ENCODE assay signal across 1 fruit fly cellular context in genomic region chrX:5336722-5337121, dm6.
TF ChIP-seq lines count a peak whose summit lies in the region.

No protein-coding gene starts in this region.

TF ChIP-seq in whole organism, embryonic, 481 proteins besides CTCF, POLR2A, EP300 and RAD21 (continued from another document and continues in another):
- TF ChIP-seq ssp (GFP tag; IDR thresholded peaks at IDR 0.05; lab: Robert Waterston, UW): no peak
- no peak for TF ChIP-seq CG9797 (GFP tag; optimal IDR thresholded peaks at IDR 0.05; lab: Kevin White, UChicago)
- TF ChIP-seq Sox100B (GFP tag; optimal IDR thresholded peaks at IDR 0.05; lab: Kevin White, UChicago): peak; percentile 63
- TF ChIP-seq Hand (GFP tag; optimal IDR thresholded peaks at IDR 0.05; lab: Kevin White, UChicago): peak; percentile 71
- TF ChIP-seq ATbp (GFP tag; optimal IDR thresholded peaks at IDR 0.05; lab: Kevin White, UChicago): peak; percentile 37
- TF ChIP-seq CG6175 (GFP tag; IDR thresholded peaks at IDR 0.05; lab: Robert Waterston, UW): no peak
- TF ChIP-seq CG17802 (tag; optimal IDR thresholded peaks at IDR 0.05; lab: Kevin White, UChicago): no peak
- TF ChIP-seq CG10654 (GFP tag; optimal IDR thresholded peaks at IDR 0.05; lab: Kevin White, UChicago): no peak
- TF ChIP-seq Deaf1 (tag; optimal IDR thresholded peaks at IDR 0.05; lab: Kevin White, UChicago): no peak
- TF ChIP-seq Abd-B (GFP tag; optimal IDR thresholded peaks at IDR 0.05; lab: Kevin White, UChicago): peak; percentile 27
- no peak for TF ChIP-seq Sry-δ (GFP tag; optimal IDR thresholded peaks at IDR 0.05; lab: Kevin White, UChicago)
- no peak for TF ChIP-seq CG5953 (GFP tag; IDR thresholded peaks at IDR 0.05; lab: Robert Waterston, UW)
- TF ChIP-seq D19B (GFP tag; optimal IDR thresholded peaks at IDR 0.05; lab: Kevin White, UChicago): peak; percentile 34
- TF ChIP-seq az2 (GFP tag; optimal IDR thresholded peaks at IDR 0.05; lab: Kevin White, UChicago): no peak
- no peak; the same call in 2 of the 3 replicates for TF ChIP-seq croc (GFP tag; conservative IDR thresholded peaks at IDR 0.05; lab: Robert Waterston, UW)
- TF ChIP-seq CG6765 (GFP tag; optimal IDR thresholded peaks at IDR 0.05; lab: Kevin White, UChicago): peak; percentile 13
- no peak for TF ChIP-seq fd64A (GFP tag; optimal IDR thresholded peaks at IDR 0.05; lab: Kevin White, UChicago)
- no peak for TF ChIP-seq chm (GFP tag; IDR thresholded peaks at IDR 0.05; lab: Robert Waterston, UW)
- no peak for TF ChIP-seq CG10431 (GFP tag; optimal IDR thresholded peaks at IDR 0.05; lab: Kevin White, UChicago)
- TF ChIP-seq CG12071 (GFP tag; optimal IDR thresholded peaks at IDR 0.05; lab: Kevin White, UChicago): peak; percentile 34
- no peak for TF ChIP-seq Dip2 (GFP tag; IDR thresholded peaks at IDR 0.05; lab: Robert Waterston, UW)
- peak; percentile 35 for TF ChIP-seq zfh2 (GFP tag; optimal IDR thresholded peaks at IDR 0.05; lab: Kevin White, UChicago)
- peak; percentile 67 for TF ChIP-seq Hmr (GFP tag; optimal IDR thresholded peaks at IDR 0.05; lab: Kevin White, UChicago)
- no peak for TF ChIP-seq unc-4 (GFP tag; IDR thresholded peaks at IDR 0.05; lab: Robert Waterston, UW; ENCODE audit: partially characterized antibody)
- TF ChIP-seq CG1529 (GFP tag; optimal IDR thresholded peaks at IDR 0.05; lab: Kevin White, UChicago): no peak
- no peak for TF ChIP-seq Six4 (GFP tag; optimal IDR thresholded peaks at IDR 0.05; lab: Kevin White, UChicago)
- TF ChIP-seq CG11504 (tag; optimal IDR thresholded peaks at IDR 0.05; lab: Kevin White, UChicago): peak; percentile 71
- TF ChIP-seq CG1233 (GFP tag; optimal IDR thresholded peaks at IDR 0.05; lab: Kevin White, UChicago): peak; percentile 40
- peak; percentile 1 for TF ChIP-seq CG12299 (tag; optimal IDR thresholded peaks at IDR 0.05; lab: Kevin White, UChicago)
- TF ChIP-seq esg (GFP tag; conservative IDR thresholded peaks at IDR 0.05; lab: Robert Waterston, UW): no peak; the same call in 1 of the 2 replicates
- peak; percentile 61 for TF ChIP-seq dmrt99B (tag; optimal IDR thresholded peaks at IDR 0.05; lab: Kevin White, UChicago)
- TF ChIP-seq CG13296 (GFP tag; optimal IDR thresholded peaks at IDR 0.05; lab: Kevin White, UChicago): peak; percentile 44
- no peak for TF ChIP-seq CG7928 (GFP tag; optimal IDR thresholded peaks at IDR 0.05; lab: Kevin White, UChicago)
- peak; percentile 9 for TF ChIP-seq Usf (GFP tag; optimal IDR thresholded peaks at IDR 0.05; lab: Kevin White, UChicago)
- peak; percentile 60 for TF ChIP-seq PHDP (tag; optimal IDR thresholded peaks at IDR 0.05; lab: Kevin White, UChicago)
- TF ChIP-seq CG2120 (GFP tag; optimal IDR thresholded peaks at IDR 0.05; lab: Kevin White, UChicago): peak; percentile 70
- TF ChIP-seq lab (GFP tag; optimal IDR thresholded peaks at IDR 0.05; lab: Kevin White, UChicago): peak; percentile 70
- no peak for TF ChIP-seq twi (tag; optimal IDR thresholded peaks at IDR 0.05; lab: Kevin White, UChicago)
- peak; percentile 54; the same call in 2 of the 3 replicates for TF ChIP-seq CG17361 (GFP tag; IDR thresholded peaks at IDR 0.05; lab: Robert Waterston, UW)
- TF ChIP-seq CG10147 (GFP tag; optimal IDR thresholded peaks at IDR 0.05; lab: Kevin White, UChicago): peak; percentile 50
- no peak for TF ChIP-seq CG13287 (GFP tag; IDR thresholded peaks at IDR 0.05; lab: Robert Waterston, UW; ENCODE audit: partially characterized antibody)
- no peak for TF ChIP-seq eve (GFP tag; optimal IDR thresholded peaks at IDR 0.05; lab: Kevin White, UChicago)
- peak; percentile 59 for TF ChIP-seq CG9817 (tag; optimal IDR thresholded peaks at IDR 0.05; lab: Kevin White, UChicago)
- TF ChIP-seq CoRest (tag; optimal IDR thresholded peaks at IDR 0.05; lab: Kevin White, UChicago): peak; percentile 49
- no peak for TF ChIP-seq corto (GFP tag; optimal IDR thresholded peaks at IDR 0.05; lab: Kevin White, UChicago)
- TF ChIP-seq CG18619 (GFP tag; optimal IDR thresholded peaks at IDR 0.05; lab: Kevin White, UChicago): peak; percentile 26
- TF ChIP-seq Rx (GFP tag; IDR thresholded peaks at IDR 0.05; lab: Robert Waterston, UW): no peak
- peak; percentile 5 for TF ChIP-seq Blimp-1 (GFP tag; optimal IDR thresholded peaks at IDR 0.05; lab: Kevin White, UChicago)
- peak; percentile 50; the same call in 1 of the 2 replicates for TF ChIP-seq Drgx (GFP tag; IDR thresholded peaks at IDR 0.05; lab: Robert Waterston, UW)
- peak; percentile 2 for TF ChIP-seq Hsf (GFP tag; optimal IDR thresholded peaks at IDR 0.05; lab: Kevin White, UChicago)
- peak; percentile 61 for TF ChIP-seq CG7556 (GFP tag; optimal IDR thresholded peaks at IDR 0.05; lab: Kevin White, UChicago)
- TF ChIP-seq CG13775 (GFP tag; optimal IDR thresholded peaks at IDR 0.05; lab: Kevin White, UChicago): no peak
- TF ChIP-seq CG31441 (GFP tag; IDR thresholded peaks at IDR 0.05; lab: Robert Waterston, UW): peak; percentile 48; the same call in 1 of the 2 replicates
- peak; percentile 19 for TF ChIP-seq CG18262 (tag; optimal IDR thresholded peaks at IDR 0.05; lab: Kevin White, UChicago)
- TF ChIP-seq prd (optimal IDR thresholded peaks at IDR 0.05; lab: Kevin White, UChicago): no peak
- peak; percentile 33; the same call in 1 of the 3 replicates for TF ChIP-seq prd (GFP tag; IDR thresholded peaks at IDR 0.05; lab: Robert Waterston, UW)
- peak; percentile 74 for TF ChIP-seq Fer1 (GFP tag; optimal IDR thresholded peaks at IDR 0.05; lab: Kevin White, UChicago)
- TF ChIP-seq ewg (GFP tag; optimal IDR thresholded peaks at IDR 0.05; lab: Kevin White, UChicago): peak; percentile 13
- TF ChIP-seq Antp (GFP tag; optimal IDR thresholded peaks at IDR 0.05; lab: Kevin White, UChicago): no peak
- peak; percentile 67 for TF ChIP-seq gem (tag; optimal IDR thresholded peaks at IDR 0.05; lab: Kevin White, UChicago)
- TF ChIP-seq HLH3B (GFP tag; IDR thresholded peaks at IDR 0.05; lab: Robert Waterston, UW): 0 out of 2 replicates have a peak, but pooled peaks have one; percentile 38
- TF ChIP-seq Sox102F (GFP tag; optimal IDR thresholded peaks at IDR 0.05; lab: Kevin White, UChicago): peak; percentile 63
- TF ChIP-seq CG14667 (GFP tag; IDR thresholded peaks at IDR 0.05; lab: Robert Waterston, UW): no peak
- TF ChIP-seq CG12219 (GFP tag; optimal IDR thresholded peaks at IDR 0.05; lab: Kevin White, UChicago): peak; percentile 22
- TF ChIP-seq MTF-1 (GFP tag; optimal IDR thresholded peaks at IDR 0.05; lab: Kevin White, UChicago; ENCODE audit: borderline replicate concordance): no peak
- TF ChIP-seq zen (tag; optimal IDR thresholded peaks at IDR 0.05; lab: Kevin White, UChicago): no peak
- TF ChIP-seq Fer3 (tag; optimal IDR thresholded peaks at IDR 0.05; lab: Kevin White, UChicago): peak; percentile 56
- TF ChIP-seq CG18599 (GFP tag; optimal IDR thresholded peaks at IDR 0.05; lab: Kevin White, UChicago): peak; percentile 76
- peak; percentile 22; the same call in 1 of the 2 replicates for TF ChIP-seq Ptx1 (GFP tag; IDR thresholded peaks at IDR 0.05; lab: Robert Waterston, UW)
- TF ChIP-seq CG7839 (tag; optimal IDR thresholded peaks at IDR 0.05; lab: Kevin White, UChicago): peak; percentile 55
- TF ChIP-seq CG4820 (GFP tag; optimal IDR thresholded peaks at IDR 0.05; lab: Kevin White, UChicago): no peak
- peak; percentile 62 for TF ChIP-seq dysf (GFP tag; IDR thresholded peaks at IDR 0.05; lab: Robert Waterston, UW)
- peak; percentile 32 for TF ChIP-seq BtbVII (GFP tag; optimal IDR thresholded peaks at IDR 0.05; lab: Kevin White, UChicago)
- peak; percentile 43 for TF ChIP-seq phol (tag; optimal IDR thresholded peaks at IDR 0.05; lab: Kevin White, UChicago)
- TF ChIP-seq Hr51 (GFP tag; optimal IDR thresholded peaks at IDR 0.05; lab: Kevin White, UChicago): peak in 1 of 2 experiments; percentile 64
- peak; percentile 56 for TF ChIP-seq cwo (GFP tag; optimal IDR thresholded peaks at IDR 0.05; lab: Kevin White, UChicago)
- peak; percentile 17 for TF ChIP-seq CG5180 (GFP tag; optimal IDR thresholded peaks at IDR 0.05; lab: Kevin White, UChicago)
- TF ChIP-seq CG10209 (GFP tag; optimal IDR thresholded peaks at IDR 0.05; lab: Kevin White, UChicago): peak; percentile 34
- TF ChIP-seq CG2712 (tag; optimal IDR thresholded peaks at IDR 0.05; lab: Kevin White, UChicago): peak; percentile 20
- no peak for TF ChIP-seq CG8281 (tag; optimal IDR thresholded peaks at IDR 0.05; lab: Kevin White, UChicago)
- no peak for TF ChIP-seq CG11695 (GFP tag; IDR thresholded peaks at IDR 0.05; lab: Robert Waterston, UW)
- TF ChIP-seq Xrp1 (GFP tag; IDR thresholded peaks at IDR 0.05; lab: Robert Waterston, UW): no peak
- TF ChIP-seq slbo (GFP tag; IDR thresholded peaks at IDR 0.05; lab: Robert Waterston, UW): peak; percentile 51
- TF ChIP-seq CG3281 (GFP tag; optimal IDR thresholded peaks at IDR 0.05; lab: Kevin White, UChicago): peak; percentile 76
- no peak for TF ChIP-seq Trl (optimal IDR thresholded peaks at IDR 0.05; lab: Kevin White, UChicago)
- no peak for TF ChIP-seq Trl (GFP tag; optimal IDR thresholded peaks at IDR 0.05; lab: Kevin White, UChicago)
- TF ChIP-seq sna (GFP tag; IDR thresholded peaks at IDR 0.05; lab: Robert Waterston, UW; ENCODE audit: partially characterized antibody): no peak
- no peak for TF ChIP-seq grn (GFP tag; optimal IDR thresholded peaks at IDR 0.05; lab: Kevin White, UChicago)
- no peak for TF ChIP-seq CG11093 (GFP tag; IDR thresholded peaks at IDR 0.05; lab: Robert Waterston, UW)
- no peak for TF ChIP-seq ato (GFP tag; IDR thresholded peaks at IDR 0.05; lab: Robert Waterston, UW; ENCODE audit: partially characterized antibody)
- TF ChIP-seq CG6654 (GFP tag; optimal IDR thresholded peaks at IDR 0.05; lab: Kevin White, UChicago): no peak
- peak; percentile 64 for TF ChIP-seq grau (tag; optimal IDR thresholded peaks at IDR 0.05; lab: Kevin White, UChicago)
- TF ChIP-seq CG16813 (GFP tag; IDR thresholded peaks at IDR 0.05; lab: Robert Waterston, UW; ENCODE audit: partially characterized antibody): no peak
- no peak for TF ChIP-seq hbn (GFP tag; IDR thresholded peaks at IDR 0.05; lab: Robert Waterston, UW; ENCODE audit: partially characterized antibody)
- peak; percentile 52; the same call in 1 of the 2 replicates for TF ChIP-seq Rfx (GFP tag; IDR thresholded peaks at IDR 0.05; lab: Robert Waterston, UW)
- peak; percentile 12 for TF ChIP-seq CrebB (tag; optimal IDR thresholded peaks at IDR 0.05; lab: Kevin White, UChicago)
- peak; percentile 52 for TF ChIP-seq CG13424 (tag; optimal IDR thresholded peaks at IDR 0.05; lab: Kevin White, UChicago)
- 0 out of 2 replicates have a peak, but pooled peaks have one; percentile 23 for TF ChIP-seq CG3847 (GFP tag; IDR thresholded peaks at IDR 0.05; lab: Robert Waterston, UW)
- no peak for TF ChIP-seq zen2 (GFP tag; IDR thresholded peaks at IDR 0.05; lab: Robert Waterston, UW; ENCODE audit: partially characterized antibody)
- TF ChIP-seq CG32532 (GFP tag; IDR thresholded peaks at IDR 0.05; lab: Robert Waterston, UW): peak; percentile 32; the same call in 1 of the 2 replicates
- peak; percentile 27 for TF ChIP-seq B-H2 (GFP tag; optimal IDR thresholded peaks at IDR 0.05; lab: Kevin White, UChicago)
- peak; percentile 26; the same call in 1 of the 2 replicates for TF ChIP-seq E2f2 (GFP tag; IDR thresholded peaks at IDR 0.05; lab: Robert Waterston, UW)
- TF ChIP-seq CG2678 (tag; optimal IDR thresholded peaks at IDR 0.05; lab: Kevin White, UChicago): peak; percentile 79
- peak; percentile 63 for TF ChIP-seq CG17359 (tag; optimal IDR thresholded peaks at IDR 0.05; lab: Kevin White, UChicago)
- peak; percentile 12 for TF ChIP-seq CG18476 (GFP tag; optimal IDR thresholded peaks at IDR 0.05; lab: Kevin White, UChicago)
- TF ChIP-seq Dbx (GFP tag; IDR thresholded peaks at IDR 0.05; lab: Robert Waterston, UW): no peak
- TF ChIP-seq schlank (tag; optimal IDR thresholded peaks at IDR 0.05; lab: Kevin White, UChicago): peak; percentile 37
- no peak for TF ChIP-seq stwl (tag; optimal IDR thresholded peaks at IDR 0.05; lab: Kevin White, UChicago)
- TF ChIP-seq Dek (tag; optimal IDR thresholded peaks at IDR 0.05; lab: Kevin White, UChicago): peak; percentile 59
- TF ChIP-seq lilli (GFP tag; optimal IDR thresholded peaks at IDR 0.05; lab: Kevin White, UChicago): peak; percentile 7
- TF ChIP-seq btn (GFP tag; optimal IDR thresholded peaks at IDR 0.05; lab: Kevin White, UChicago): no peak
- TF ChIP-seq CG12391 (tag; optimal IDR thresholded peaks at IDR 0.05; lab: Kevin White, UChicago): peak; percentile 37
- TF ChIP-seq CG7963 (GFP tag; IDR thresholded peaks at IDR 0.05; lab: Robert Waterston, UW; ENCODE audit: partially characterized antibody): no peak
- TF ChIP-seq fd3F (GFP tag; optimal IDR thresholded peaks at IDR 0.05; lab: Kevin White, UChicago): peak; percentile 27
- TF ChIP-seq CG7987 (GFP tag; optimal IDR thresholded peaks at IDR 0.05; lab: Kevin White, UChicago): no peak
- no peak for TF ChIP-seq ranshi (GFP tag; IDR thresholded peaks at IDR 0.05; lab: Robert Waterston, UW)
- no peak for TF ChIP-seq CG3995 (GFP tag; optimal IDR thresholded peaks at IDR 0.05; lab: Kevin White, UChicago)
- peak; percentile 27 for TF ChIP-seq Oli (tag; optimal IDR thresholded peaks at IDR 0.05; lab: Kevin White, UChicago)
- TF ChIP-seq ind (GFP tag; optimal IDR thresholded peaks at IDR 0.05; lab: Kevin White, UChicago): peak; percentile 36
- TF ChIP-seq CG12659 (GFP tag; optimal IDR thresholded peaks at IDR 0.05; lab: Kevin White, UChicago): peak; percentile 40
- no peak for TF ChIP-seq sens (GFP tag; lab: Kevin White, UChicago)
- peak; percentile 58 for TF ChIP-seq CG15269 (tag; optimal IDR thresholded peaks at IDR 0.05; lab: Kevin White, UChicago)
- no peak for TF ChIP-seq CG12236 (GFP tag; optimal IDR thresholded peaks at IDR 0.05; lab: Kevin White, UChicago)
- TF ChIP-seq Xbp1 (GFP tag; optimal IDR thresholded peaks at IDR 0.05; lab: Kevin White, UChicago): peak; percentile 5
- no peak for TF ChIP-seq CG12155 (GFP tag; optimal IDR thresholded peaks at IDR 0.05; lab: Kevin White, UChicago)
- no peak for TF ChIP-seq CG10267 (tag; optimal IDR thresholded peaks at IDR 0.05; lab: Kevin White, UChicago)
- no peak for TF ChIP-seq lov (optimal IDR thresholded peaks at IDR 0.05; lab: Kevin White, UChicago)
- no peak for TF ChIP-seq lov (GFP tag; IDR thresholded peaks at IDR 0.05; lab: Robert Waterston, UW)
- no peak for TF ChIP-seq Nf-YB (GFP tag; optimal IDR thresholded peaks at IDR 0.05; lab: Kevin White, UChicago)
- TF ChIP-seq Max (GFP tag; optimal IDR thresholded peaks at IDR 0.05; lab: Kevin White, UChicago): no peak
- peak; percentile 52 for TF ChIP-seq CG17385 (GFP tag; optimal IDR thresholded peaks at IDR 0.05; lab: Kevin White, UChicago)
- TF ChIP-seq CG4854 (GFP tag; optimal IDR thresholded peaks at IDR 0.05; lab: Kevin White, UChicago): peak; percentile 7
